Worm (Caenorhabditis elegans): Measurements from ENCODE around the gene F37A8.2.

The F37A8.2 gene

DNA sequence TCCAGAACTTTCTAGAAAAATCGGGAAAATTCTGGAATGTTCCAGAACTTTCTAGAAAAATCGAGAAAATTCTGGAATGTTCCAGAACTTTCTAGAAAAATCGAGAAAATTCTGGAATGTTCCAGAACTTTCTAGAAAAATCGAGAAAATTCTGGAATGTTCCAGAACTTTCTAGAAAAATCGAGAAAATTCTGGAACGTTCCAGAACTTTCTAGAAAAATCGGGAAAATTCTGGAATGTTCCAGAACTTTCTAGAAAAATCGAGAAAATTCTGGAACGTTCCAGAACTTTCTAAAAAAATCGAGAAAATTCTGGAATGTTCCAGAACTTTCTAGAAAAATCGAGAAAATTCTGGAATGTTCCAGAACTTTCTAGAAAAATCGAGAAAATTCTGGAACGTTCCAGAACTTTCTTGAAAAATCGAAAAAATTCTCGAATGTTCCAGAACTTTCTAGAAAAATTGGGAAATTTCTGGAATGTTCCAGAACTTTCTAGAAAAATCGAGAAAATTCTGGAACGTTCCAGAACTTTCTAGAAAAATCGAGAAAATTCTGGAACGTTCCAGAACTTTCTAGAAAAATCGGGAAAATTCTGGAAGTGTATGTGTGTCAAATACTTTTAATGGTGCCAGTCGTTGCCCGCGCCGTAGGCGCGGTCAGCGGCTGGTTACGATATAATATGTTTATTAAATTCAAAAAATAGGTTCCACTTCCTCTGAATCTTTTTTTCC is 34.0 kb downstream of the F37A8.2 start (continued):
- TF ChIP-seq bed-1 (GFP tag; IDR thresholded peaks at IDR 0.05): peak; percentile 79; the same call in 1 of the 2 replicates
- peak; percentile 99 for TF ChIP-seq hsf-1 (GFP tag; IDR thresholded peaks at IDR 0.05)
- peak; percentile 47; the same call in 1 of the 2 replicates for TF ChIP-seq C17E4.6 (GFP tag; IDR thresholded peaks at IDR 0.05)
- peak; percentile 90 for TF ChIP-seq B0019.2 (GFP tag; conservative IDR thresholded peaks at IDR 0.05)
- peak; percentile 94 for TF ChIP-seq ekl-4 (GFP tag; IDR thresholded peaks at IDR 0.05)
- peak; percentile 95 for TF ChIP-seq Y95B8A.8 (GFP tag; IDR thresholded peaks at IDR 0.05)
- TF ChIP-seq attf-6 (GFP tag; IDR thresholded peaks at IDR 0.05): peak; percentile 94

DNA sequence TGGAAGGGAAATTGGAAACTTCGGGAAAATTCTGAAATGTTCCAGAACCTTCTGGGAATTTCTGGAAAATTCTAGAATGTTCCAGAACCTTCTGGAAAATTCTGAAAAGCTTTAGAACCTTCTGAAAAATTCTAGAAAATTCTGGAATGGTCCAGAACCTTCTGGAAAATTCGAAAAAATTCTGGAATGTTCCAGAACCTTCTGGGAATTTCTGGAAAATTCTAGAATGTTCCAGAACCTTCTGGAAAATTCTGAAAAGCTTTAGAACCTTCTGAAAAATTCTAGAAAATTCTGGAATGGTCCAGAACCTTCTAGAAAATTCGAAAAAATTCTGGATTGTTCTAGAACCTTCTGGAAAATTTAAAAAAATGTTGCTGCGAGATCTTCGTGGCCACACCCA is 35.4 kb downstream of the F37A8.2 start:
- TF ChIP-seq ekl-4 (GFP tag; IDR thresholded peaks at IDR 0.05) (0 out of 2 replicates have a peak, but pooled peaks have one; percentile 34), hsf-1 (GFP tag; IDR thresholded peaks at IDR 0.05) (peak; percentile 95)

DNA sequence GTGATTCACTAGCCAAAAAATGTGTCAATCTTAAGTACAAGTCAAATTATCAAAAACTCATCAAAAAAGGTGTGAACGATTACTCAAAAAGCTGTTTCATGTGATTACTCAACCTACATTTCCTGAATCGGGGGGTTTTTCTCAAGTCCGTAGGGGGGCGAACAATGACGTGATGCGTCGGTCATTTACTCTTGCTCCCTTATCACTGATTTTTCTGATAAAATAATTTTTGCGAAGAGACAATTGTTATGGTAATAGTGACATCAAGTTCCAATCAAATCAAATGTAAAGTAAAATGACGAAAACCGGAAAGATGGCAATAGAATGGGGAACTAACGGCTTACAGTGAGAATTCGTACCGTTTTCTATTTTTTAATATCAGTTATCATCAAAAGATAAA is 37.3 kb downstream of the F37A8.2 start:
- peak; percentile 64 for TF ChIP-seq nhr-80 (tag; optimal IDR thresholded peaks at IDR 0.05)
- TF ChIP-seq unc-62 (GFP tag; optimal IDR thresholded peaks at IDR 0.05): no peak
- TF ChIP-seq hlh-26 (GFP tag; conservative IDR thresholded peaks at IDR 0.05): no peak

DNA sequence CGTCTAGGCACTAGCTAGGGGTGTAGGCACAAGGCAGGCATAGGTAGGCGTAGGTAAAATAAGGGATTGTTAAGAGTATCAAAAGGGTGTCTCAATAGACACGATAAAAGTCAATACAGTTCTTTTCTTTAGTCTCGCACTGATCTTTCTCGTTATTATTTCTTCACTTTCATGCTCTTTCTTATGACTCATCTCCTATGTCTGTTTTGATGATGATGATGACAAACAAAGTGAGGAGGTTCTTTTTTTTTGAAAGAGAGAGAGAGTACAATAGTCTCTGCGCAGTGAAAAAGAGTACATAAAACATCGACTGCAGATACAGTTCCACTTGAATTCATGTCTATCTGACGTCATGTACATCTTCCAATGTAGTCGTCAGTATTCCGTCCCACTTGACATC is 41.4 kb downstream of the F37A8.2 start:
- TF ChIP-seq C06A6.2 (GFP tag; conservative IDR thresholded peaks at IDR 0.05): no peak
- TF ChIP-seq ztf-3 (GFP tag; optimal IDR thresholded peaks at IDR 0.05): no peak
- TF ChIP-seq mel-28 (tag; optimal IDR thresholded peaks at IDR 0.05; ENCODE audit: borderline replicate concordance): no peak
- TF ChIP-seq aptf-3 (GFP tag; IDR thresholded peaks at IDR 0.05): no peak
- TF ChIP-seq snpc-1.3 (tag; optimal IDR thresholded peaks at IDR 0.05; ENCODE audit: insufficient read depth): no peak
- TF ChIP-seq pha-4 (tag; optimal IDR thresholded peaks at IDR 0.05): no peak
- no peak for TF ChIP-seq mxl-1 (tag; optimal IDR thresholded peaks at IDR 0.05)
- TF ChIP-seq hrde-1 (tag; optimal IDR thresholded peaks at IDR 0.05; ENCODE audit: borderline replicate concordance): no peak
- TF ChIP-seq mes-4 (tag; optimal IDR thresholded peaks at IDR 0.05): no peak
- TF ChIP-seq nfya-1 (tag; optimal IDR thresholded peaks at IDR 0.05; ENCODE audit: borderline replicate concordance, insufficient read depth): no peak
- TF ChIP-seq lin-54 (GFP tag; optimal IDR thresholded peaks at IDR 0.05): no peak
- no peak for TF ChIP-seq F37B4.10 (GFP tag; IDR thresholded peaks at IDR 0.05)
- TF ChIP-seq nhr-179 (tag; optimal IDR thresholded peaks at IDR 0.05): no peak
- no peak for TF ChIP-seq dpl-1 (GFP tag; optimal IDR thresholded peaks at IDR 0.05)
- TF ChIP-seq madf-6 (GFP tag; IDR thresholded peaks at IDR 0.05): no peak
- no peak for TF ChIP-seq athp-1 (tag; optimal IDR thresholded peaks at IDR 0.05)
- no peak for TF ChIP-seq cebp-2 (GFP tag; IDR thresholded peaks at IDR 0.05)

DNA sequence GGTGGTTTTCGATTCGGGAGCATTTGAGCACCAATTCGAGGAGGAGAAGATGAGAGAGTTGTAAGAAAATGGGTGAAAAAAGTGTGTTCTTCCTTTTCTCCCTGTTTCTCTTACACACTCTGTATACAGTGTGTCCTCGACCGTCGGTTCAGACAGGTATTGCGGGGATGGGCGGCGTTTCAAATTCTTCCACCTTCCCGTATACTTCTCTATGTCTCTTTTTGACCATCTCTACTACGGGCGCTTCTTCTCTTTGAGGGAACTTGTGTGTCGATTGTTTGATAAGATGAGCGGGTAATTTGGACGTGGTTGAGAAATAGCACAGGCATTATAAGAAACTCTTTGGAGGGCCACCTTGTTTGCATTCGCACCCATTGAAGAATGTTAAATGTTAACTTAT is 43.7 kb downstream of the F37A8.2 start:
- no peak for TF ChIP-seq B0261.1 (tag; optimal IDR thresholded peaks at IDR 0.05)
- TF ChIP-seq sptf-2 (GFP tag; optimal IDR thresholded peaks at IDR 0.05): no peak
- TF ChIP-seq F23B12.7 (tag; optimal IDR thresholded peaks at IDR 0.05; ENCODE audit: insufficient read depth): no peak
- TF ChIP-seq hmg-1.2 (GFP tag; IDR thresholded peaks at IDR 0.05): peak; percentile 24; the same call in 1 of the 2 replicates
- no peak for TF ChIP-seq tbp1 (GFP tag; optimal IDR thresholded peaks at IDR 0.05)
- TF ChIP-seq aptf-3 (GFP tag; IDR thresholded peaks at IDR 0.05): no peak
- TF ChIP-seq ceh-58 (GFP tag; IDR thresholded peaks at IDR 0.05): no peak
- TF ChIP-seq hlh-12 (tag; optimal IDR thresholded peaks at IDR 0.05): no peak
- no peak for TF ChIP-seq snpc-4 (GFP tag; optimal IDR thresholded peaks at IDR 0.05)
- TF ChIP-seq snpc-4 (tag; optimal IDR thresholded peaks at IDR 0.05): no peak
- TF ChIP-seq attf-5 (GFP tag; optimal IDR thresholded peaks at IDR 0.05): peak; percentile 12
- TF ChIP-seq ztf-6 (GFP tag; IDR thresholded peaks at IDR 0.05): no peak
- peak; percentile 74 for TF ChIP-seq dox-1 (GFP tag; IDR thresholded peaks at IDR 0.05)
- TF ChIP-seq egl-44 (GFP tag; IDR thresholded peaks at IDR 0.05): no peak
- TF ChIP-seq cebp-1 (GFP tag; IDR thresholded peaks at IDR 0.05): no peak
- peak; percentile 48 for TF ChIP-seq cebp-1 (tag; optimal IDR thresholded peaks at IDR 0.05)
- TF ChIP-seq Y53F4B.3 (GFP tag; IDR thresholded peaks at IDR 0.05): no peak

Data from whole organism, young adult.